Fruit fly (Drosophila melanogaster) whole organism, embryonic: Measurements from ENCODE around the gene mRpL50.
A peak's percentile ranks its signal among the peaks of the same experiment; 100 is the strongest.

Source experiments
- CG10209 ChIP-seq: fragments of 200-800 bp; sonication (Bioruptor generic); optimal IDR thresholded peaks from 3 replicates; lab custom pipeline; 2017; ENCODE audit warnings: missing biosample characterization, mild to moderate bottlenecking, missing genetic modification characterization, missing genetic modification reagents
- CG11247 ChIP-seq: fragments of 200-800 bp; sonication (Bioruptor generic); IDR thresholded peaks from 2 replicates; pipeline ENCODE4 v1.3.6; 2022; ENCODE audit warnings: missing biosample characterization, missing genetic modification characterization
- CG11695 ChIP-seq: fragments of 200-800 bp; sonication (Bioruptor generic); IDR thresholded peaks from 3 replicates; pipeline ENCODE4 v1.3.6; 2022; ENCODE audit warnings: missing biosample characterization, missing genetic modification characterization
- CG11696 ChIP-seq: fragments of 200-800 bp; sonication (Bioruptor generic); IDR thresholded peaks from 2 replicates; pipeline ENCODE4 v1.3.6; 2022; ENCODE audit warnings: missing biosample characterization, missing genetic modification characterization
- CG14014 ChIP-seq: fragments of 200-800 bp; sonication (Bioruptor generic); IDR thresholded peaks from 2 replicates; pipeline ENCODE4 v1.3.6; 2022; ENCODE audit warnings: missing biosample characterization, missing genetic modification characterization
- CG14667 ChIP-seq: fragments of 200-800 bp; sonication (Bioruptor generic); IDR thresholded peaks from 2 replicates; pipeline ENCODE4 v1.3.6; 2022; ENCODE audit warnings: missing biosample characterization, missing genetic modification characterization
- CG15073 ChIP-seq: fragments of 200-800 bp; sonication (Bioruptor generic); optimal IDR thresholded peaks from 2 replicates; lab custom pipeline; 2016; ENCODE audit warnings: missing biosample characterization, missing genetic modification characterization
- CG16813 ChIP-seq: fragments of 200-800 bp; sonication (Bioruptor generic); IDR thresholded peaks from 3 replicates; pipeline ENCODE4 v1.3.6; 2022; ENCODE audit warnings: missing biosample characterization, missing genetic modification characterization; ENCODE audit not compliant: partially characterized antibody
- CG17359 ChIP-seq: fragments of 200-800 bp; sonication (Bioruptor generic); optimal IDR thresholded peaks from 3 replicates; lab custom pipeline; 2018; ENCODE audit warnings: missing biosample characterization, mild to moderate bottlenecking, missing genetic modification characterization, moderate library complexity
- CG33213 ChIP-seq: fragments of 200-800 bp; sonication (Bioruptor generic); optimal IDR thresholded peaks from 3 replicates; lab custom pipeline; 2016; ENCODE audit warnings: missing biosample characterization, missing genetic modification characterization
- CG3995 ChIP-seq: fragments of 200-800 bp; sonication (Bioruptor generic); optimal IDR thresholded peaks from 3 replicates; lab custom pipeline; 2016; ENCODE audit warnings: missing biosample characterization, missing genetic modification characterization
- CG42726 ChIP-seq: fragments of 200-800 bp; sonication (Bioruptor generic); IDR thresholded peaks from 2 replicates; pipeline ENCODE4 v1.3.6; 2022; ENCODE audit warnings: missing biosample characterization, missing genetic modification characterization; ENCODE audit not compliant: partially characterized antibody
- CG4328 ChIP-seq: fragments of 200-800 bp; sonication (Bioruptor generic); optimal IDR thresholded peaks from 3 replicates; lab custom pipeline; 2017; ENCODE audit warnings: missing biosample characterization, missing genetic modification reagents, missing genetic modification characterization
- CG4404 ChIP-seq: fragments of 200-800 bp; sonication (Bioruptor generic); IDR thresholded peaks from 2 replicates; pipeline ENCODE4 v1.3.6; 2022; ENCODE audit warnings: missing biosample characterization, missing genetic modification characterization
- CG4707 ChIP-seq: fragments of 200-800 bp; sonication (Bioruptor generic); optimal IDR thresholded peaks from 2 replicates; lab custom pipeline; 2018; ENCODE audit warnings: missing biosample characterization, mild to moderate bottlenecking, missing genetic modification characterization, moderate library complexity
- CG6683 ChIP-seq: fragments of 200-800 bp; sonication (Bioruptor generic); optimal IDR thresholded peaks from 2 replicates; lab custom pipeline; 2017; ENCODE audit warnings: missing biosample characterization, mild to moderate bottlenecking, missing genetic modification characterization, missing genetic modification reagents
- CG6813 ChIP-seq: fragments of 200-800 bp; sonication (Bioruptor generic); optimal IDR thresholded peaks from 2 replicates; lab custom pipeline; 2017; ENCODE audit warnings: missing biosample characterization, missing genetic modification characterization, mild to moderate bottlenecking, moderate library complexity, missing genetic modification reagents
- CG7271 ChIP-seq: fragments of 200-800 bp; sonication (Bioruptor generic); optimal IDR thresholded peaks from 2 replicates; lab custom pipeline; 2018; ENCODE audit warnings: missing biosample characterization, mild to moderate bottlenecking, missing genetic modification characterization, moderate library complexity
- CG8388 ChIP-seq: fragments of 200-800 bp; sonication (Bioruptor generic); optimal IDR thresholded peaks from 2 replicates; lab custom pipeline; 2019; ENCODE audit warnings: missing biosample characterization, mild to moderate bottlenecking, missing genetic modification characterization, moderate library complexity
- E2f1 ChIP-seq: fragments of 200-800 bp; sonication (Bioruptor generic); IDR thresholded peaks from 2 replicates; pipeline ENCODE4 v1.3.6; 2022; ENCODE audit warnings: missing biosample characterization, missing genetic modification characterization
- Fer1 ChIP-seq: fragments of 200-800 bp; sonication (Bioruptor generic); optimal IDR thresholded peaks from 2 replicates; lab custom pipeline; 2017; ENCODE audit warnings: missing biosample characterization, mild to moderate bottlenecking, missing genetic modification characterization
- H15 ChIP-seq: fragments of 200-800 bp; sonication (Bioruptor generic); IDR thresholded peaks from 3 replicates; pipeline ENCODE4 v1.3.6; 2022; ENCODE audit warnings: missing biosample characterization, missing genetic modification characterization
- HLHmδ ChIP-seq: fragments of 200-800 bp; sonication (Bioruptor generic); optimal IDR thresholded peaks from 2 replicates; lab custom pipeline; 2018; ENCODE audit warnings: missing biosample characterization, mild to moderate bottlenecking, missing genetic modification characterization, moderate library complexity
- Hr51 ChIP-seq, 2 experiments: fragments of 200-800 bp; sonication (Bioruptor generic); optimal IDR thresholded peaks; 2 replicates in 1 of 2; 3 replicates in 1 of 2; lab custom pipeline; 2016 to 2018; ENCODE audit warnings: missing biosample characterization in 2 of 2, missing genetic modification characterization in 2 of 2, mild to moderate bottlenecking in 1 of 2, moderate library complexity in 1 of 2
- Kr ChIP-seq: fragments of 200-800 bp; sonication (Bioruptor generic); optimal IDR thresholded peaks from 2 replicates; lab custom pipeline; 2017; ENCODE audit warnings: missing biosample characterization, mild to moderate bottlenecking, missing genetic modification characterization
- Meics ChIP-seq: fragments of 200-800 bp; sonication (Bioruptor generic); optimal IDR thresholded peaks from 2 replicates; lab custom pipeline; 2017; ENCODE audit warnings: missing biosample characterization, mild to moderate bottlenecking, missing genetic modification characterization
- Ptx1 ChIP-seq: fragments of 200-800 bp; sonication (Bioruptor generic); IDR thresholded peaks from 2 replicates; pipeline ENCODE4 v1.3.6; 2022; ENCODE audit warnings: missing biosample characterization, missing genetic modification characterization
- Ravus ChIP-seq: fragments of 200-800 bp; sonication (Bioruptor generic); IDR thresholded peaks from 2 replicates; pipeline ENCODE4 v1.3.6; 2022; ENCODE audit warnings: missing biosample characterization, missing genetic modification characterization
- Sry-β ChIP-seq: fragments of 200-800 bp; sonication (Bioruptor generic); optimal IDR thresholded peaks from 2 replicates; lab custom pipeline; 2018; ENCODE audit warnings: missing biosample characterization, mild to moderate bottlenecking, missing genetic modification characterization, moderate library complexity
- Usf ChIP-seq: fragments of 200-800 bp; sonication (Bioruptor generic); optimal IDR thresholded peaks from 2 replicates; lab custom pipeline; 2017; ENCODE audit warnings: missing genotype, missing biosample characterization, missing genetic modification characterization
- Xbp1 ChIP-seq: fragments of 200-800 bp; sonication (Bioruptor generic); optimal IDR thresholded peaks from 3 replicates; lab custom pipeline; 2016; ENCODE audit warnings: missing biosample characterization, mild to moderate bottlenecking, missing genetic modification characterization
- cad ChIP-seq: fragments of >200 bp; optimal IDR thresholded peaks from 2 replicates; lab custom pipeline; 2017; ENCODE audit warnings: missing biosample characterization, missing genetic modification characterization
- crol ChIP-seq: fragments of 200-800 bp; sonication (Bioruptor generic); IDR thresholded peaks from 2 replicates; pipeline ENCODE4 v1.3.6; 2022; ENCODE audit warnings: missing biosample characterization, missing genetic modification characterization
- danr ChIP-seq: fragments of 200-800 bp; sonication (Bioruptor generic); IDR thresholded peaks from 2 replicates; pipeline ENCODE4 v1.3.6; 2022; ENCODE audit warnings: missing biosample characterization, missing genetic modification characterization
- dm ChIP-seq: fragments of 200-800 bp; sonication (Bioruptor generic); optimal IDR thresholded peaks from 3 replicates; lab custom pipeline; 2016; ENCODE audit warnings: missing biosample characterization, missing genetic modification characterization
- dmrt99B ChIP-seq: fragments of 200-800 bp; sonication (Bioruptor generic); optimal IDR thresholded peaks from 2 replicates; lab custom pipeline; 2018; ENCODE audit warnings: missing biosample characterization, mild to moderate bottlenecking, missing genetic modification characterization, moderate library complexity
- fd102C ChIP-seq: fragments of 200-800 bp; sonication (Bioruptor generic); optimal IDR thresholded peaks from 2 replicates; lab custom pipeline; 2018; ENCODE audit warnings: missing biosample characterization, mild to moderate bottlenecking, missing genetic modification characterization, moderate library complexity
- gce ChIP-seq: fragments of 200-800 bp; sonication (Bioruptor generic); IDR thresholded peaks from 3 replicates; pipeline ENCODE4 v1.3.6; 2022; ENCODE audit warnings: missing biosample characterization, missing genetic modification characterization
- gem ChIP-seq: fragments of 200-800 bp; sonication (Bioruptor generic); optimal IDR thresholded peaks from 2 replicates; lab custom pipeline; 2019; ENCODE audit warnings: missing biosample characterization, mild to moderate bottlenecking, missing genetic modification characterization, moderate library complexity
- ind ChIP-seq: fragments of 200-800 bp; sonication (Bioruptor generic); optimal IDR thresholded peaks from 3 replicates; lab custom pipeline; 2016; ENCODE audit warnings: missing biosample characterization, missing genetic modification characterization
- maf-S ChIP-seq: fragments of 200-800 bp; sonication (Bioruptor generic); optimal IDR thresholded peaks from 2 replicates; lab custom pipeline; 2016; ENCODE audit warnings: missing biosample characterization, missing genetic modification characterization
- p53 ChIP-seq: fragments of 200-800 bp; sonication (Bioruptor generic); optimal IDR thresholded peaks from 2 replicates; lab custom pipeline; 2016; ENCODE audit warnings: missing biosample characterization, missing genetic modification characterization
- pita ChIP-seq: fragments of 200-800 bp; sonication (Bioruptor generic); optimal IDR thresholded peaks from 2 replicates; lab custom pipeline; 2017; ENCODE audit warnings: missing biosample characterization, mild to moderate bottlenecking, missing genetic modification characterization
- sim ChIP-seq: fragments of 200-800 bp; sonication (Bioruptor generic); IDR thresholded peaks from 2 replicates; pipeline ENCODE4 v1.3.6; 2022; ENCODE audit warnings: missing biosample characterization, missing genetic modification characterization
- sima ChIP-seq: fragments of 200-800 bp; sonication (Bioruptor generic); optimal IDR thresholded peaks from 2 replicates; lab custom pipeline; 2016; ENCODE audit warnings: missing biosample characterization, missing genetic modification characterization
- slbo ChIP-seq: fragments of 200-800 bp; sonication (Bioruptor generic); IDR thresholded peaks from 2 replicates; pipeline ENCODE4 v1.3.6; 2022; ENCODE audit warnings: missing biosample characterization, missing genetic modification characterization
- slou ChIP-seq: fragments of 200-800 bp; sonication (Bioruptor generic); optimal IDR thresholded peaks from 3 replicates; lab custom pipeline; 2016; ENCODE audit warnings: missing biosample characterization, missing genetic modification characterization
- sr ChIP-seq: fragments of 200-800 bp; sonication (Bioruptor generic); IDR thresholded peaks from 3 replicates; pipeline ENCODE4 v1.3.6; 2022; ENCODE audit warnings: missing biosample characterization, missing genetic modification characterization
- stwl ChIP-seq: fragments of 200-800 bp; sonication (Bioruptor generic); optimal IDR thresholded peaks from 3 replicates; lab custom pipeline; 2018; ENCODE audit warnings: missing biosample characterization, mild to moderate bottlenecking, missing genetic modification characterization, moderate library complexity
- tap ChIP-seq: fragments of 200-800 bp; optimal IDR thresholded peaks from 3 replicates; lab custom pipeline; 2019; ENCODE audit warnings: missing biosample characterization, mild to moderate bottlenecking, missing genetic modification characterization, moderate library complexity
- zen ChIP-seq: fragments of 200-800 bp; sonication (Bioruptor generic); optimal IDR thresholded peaks from 3 replicates; lab custom pipeline; 2018; ENCODE audit warnings: missing biosample characterization, mild to moderate bottlenecking, missing genetic modification characterization, moderate library complexity

mRpL50 gene

dm6 chr3L:7243775-7244438 lies at the start of gene mRpL50, which contains the start of gene mei-P22 (continued):
- TF ChIP-seq fd102C (GFP tag; lab: Kevin White, UChicago) (no peak), CG6683 (no peak), sima (GFP tag; lab: Kevin White, UChicago) (no peak), CG7271 (tag; lab: Kevin White, UChicago) (no peak), Hr51 (GFP tag; optimal IDR thresholded peaks at IDR 0.05; lab: Kevin White, UChicago) (peak in 1 of 2 experiments; percentile 19), Xbp1 (GFP tag; lab: Kevin White, UChicago) (peak; percentile 39), CG17359 (tag; lab: Kevin White, UChicago) (no peak), CG4404 (no peak), pita (GFP tag; lab: Kevin White, UChicago) (no peak), gem (tag; lab: Kevin White, UChicago) (peak; percentile 61), CG8388 (GFP tag; lab: Kevin White, UChicago) (peak; percentile 15), cad (GFP tag; lab: Kevin White, UChicago) (no peak), Fer1 (GFP tag; lab: Kevin White, UChicago) (no peak), CG16813 (GFP tag; lab: Robert Waterston, UW) (no peak), Ravus (no peak), CG42726 (GFP tag; lab: Robert Waterston, UW) (peak; percentile 45; the same call in 1 of the 2 replicates), CG11695 (GFP tag; lab: Robert Waterston, UW) (no peak), CG15073 (GFP tag; lab: Kevin White, UChicago) (no peak), slou (GFP tag; lab: Kevin White, UChicago) (no peak), CG33213 (GFP tag; lab: Kevin White, UChicago) (peak; percentile 14), CG10209 (no peak), sim (GFP tag; lab: Robert Waterston, UW) (no peak), CG11696 (GFP tag; lab: Robert Waterston, UW) (no peak), CG14667 (no peak), zen (tag; lab: Kevin White, UChicago) (peak; percentile 23), tap (no peak), Ptx1 (no peak), slbo (GFP tag; lab: Robert Waterston, UW) (no peak; the same call in 1 of the 2 replicates), maf-S (GFP tag; lab: Kevin White, UChicago) (no peak), Meics (GFP tag; lab: Kevin White, UChicago) (no peak), CG6813 (GFP tag; lab: Kevin White, UChicago) (no peak), sr (no peak), Kr (GFP tag; lab: Kevin White, UChicago) (no peak), stwl (tag; lab: Kevin White, UChicago) (peak; percentile 87), dmrt99B (tag; lab: Kevin White, UChicago) (no peak), dm (GFP tag; lab: Kevin White, UChicago) (no peak), ind (GFP tag; lab: Kevin White, UChicago) (no peak), danr (GFP tag; lab: Robert Waterston, UW) (no peak), HLHmδ (GFP tag; lab: Kevin White, UChicago) (no peak), Usf (GFP tag; lab: Kevin White, UChicago) (no peak), CG4328 (no peak), Sry-β (GFP tag; lab: Kevin White, UChicago) (no peak), H15 (GFP tag; lab: Robert Waterston, UW) (no peak), CG11247 (no peak), CG4707 (GFP tag; lab: Kevin White, UChicago) (no peak), CG14014 (no peak), p53 (GFP tag; lab: Kevin White, UChicago) (no peak), crol (GFP tag; lab: Robert Waterston, UW) (no peak), E2f1 (GFP tag; lab: Robert Waterston, UW) (no peak), gce (GFP tag; lab: Robert Waterston, UW) (no peak), CG3995 (GFP tag; lab: Kevin White, UChicago) (no peak)
